Worm (Caenorhabditis elegans) whole organism, L4 larva: ENCODE measurements around the gene try-5.
A peak's percentile ranks its signal among the peaks of the same experiment; 100 is the strongest.

Experiments used
- F26F4.8 ChIP-seq: fragments of 200-800 bp; sonication (Bioruptor generic); conservative IDR thresholded peaks from 2 replicates; pipeline ENCODE4 v1.3.6; 2022; ENCODE audit warnings: missing genetic modification characterization, missing compliant biosample characterization
- Y48G9A.11 ChIP-seq: fragments of 200-800 bp; sonication (Bioruptor generic); IDR thresholded peaks from 2 replicates; pipeline ENCODE4 v1.3.6; 2022; ENCODE audit warnings: missing genetic modification reagents, missing genetic modification characterization, missing compliant biosample characterization
- ZK337.2 ChIP-seq: fragments of 200-800 bp; sonication (Bioruptor generic); IDR thresholded peaks from 2 replicates; pipeline ENCODE4 v1.3.6; 2022; ENCODE audit warnings: missing genetic modification reagents, missing genetic modification characterization, missing compliant biosample characterization
- aly-2 ChIP-seq: sonication (generic microtip); optimal IDR thresholded peaks from 2 replicates; lab custom pipeline; 2018; ENCODE audit warnings: missing biosample characterization, missing genetic modification characterization
- ceh-20 ChIP-seq: fragments of 200-800 bp; sonication (Bioruptor generic); IDR thresholded peaks from 2 replicates; pipeline ENCODE4 v1.3.6; 2022; ENCODE audit warnings: missing genetic modification reagents, missing genetic modification characterization, missing compliant biosample characterization
- ctbp-1 ChIP-seq: fragments of 200-800 bp; sonication (Bioruptor generic); IDR thresholded peaks from 2 replicates; pipeline ENCODE4 v1.3.6; 2022; ENCODE audit warnings: missing genetic modification reagents, missing genetic modification characterization, missing compliant biosample characterization
- daf-16 ChIP-seq, 3 experiments: sonication (generic microtip); optimal IDR thresholded peaks; 2 replicates each; lab custom pipeline; 2016 to 2017; ENCODE audit warnings: missing genetic modification characterization in 3 of 3, missing genetic modification reagents in 3 of 3, mild to moderate bottlenecking in 2 of 3, missing compliant biosample characterization in 2 of 3, missing biosample characterization in 1 of 3, moderate library complexity in 1 of 3
- dmd-6 ChIP-seq: fragments of 200-800 bp; sonication (Bioruptor generic); IDR thresholded peaks from 2 replicates; pipeline ENCODE4 v1.3.6; 2022; ENCODE audit warnings: missing genetic modification reagents, missing genetic modification characterization, missing compliant biosample characterization
- dmd-8 ChIP-seq: fragments of 200-800 bp; sonication (Bioruptor generic); IDR thresholded peaks from 2 replicates; pipeline ENCODE4 v1.3.6; 2022; ENCODE audit warnings: missing genetic modification characterization, missing compliant biosample characterization
- dpl-1 ChIP-seq: fragments of 150-350 bp; optimal IDR thresholded peaks from 2 replicates; lab custom pipeline; 2014; ENCODE audit warnings: missing biosample characterization, missing genetic modification reagents, missing genetic modification characterization
- duxl-1 ChIP-seq: sonication (generic microtip); optimal IDR thresholded peaks from 2 replicates; lab custom pipeline; 2016; ENCODE audit warnings: mild to moderate bottlenecking, missing genetic modification characterization, moderate library complexity, missing compliant biosample characterization; ENCODE audit not compliant: poor library complexity
- dve-1 ChIP-seq: sonication (generic microtip); optimal IDR thresholded peaks from 2 replicates; lab custom pipeline; 2017; ENCODE audit warnings: antibody characterized with exemption, mild to moderate bottlenecking, missing genetic modification characterization, missing compliant biosample characterization; ENCODE audit not compliant: insufficient read depth
- egl-27 ChIP-seq: sonication (generic microtip); optimal IDR thresholded peaks from 3 replicates; lab custom pipeline; 2017; ENCODE audit warnings: missing biosample characterization, missing genetic modification reagents, missing genetic modification characterization
- egl-43 ChIP-seq: fragments of 200-800 bp; sonication (Bioruptor generic); IDR thresholded peaks from 2 replicates; pipeline ENCODE4 v1.3.6; 2022; ENCODE audit warnings: missing genetic modification reagents, missing genetic modification characterization, missing compliant biosample characterization
- fkh-10 ChIP-seq: fragments of 150-350 bp; optimal IDR thresholded peaks from 2 replicates; lab custom pipeline; 2014; ENCODE audit warnings: missing biosample characterization, missing genetic modification reagents, missing genetic modification characterization
- gei-8 ChIP-seq: fragments of 200-800 bp; sonication (Bioruptor generic); optimal IDR thresholded peaks from 2 replicates; lab custom pipeline; 2018; ENCODE audit warnings: mild to moderate bottlenecking, missing genetic modification characterization, missing compliant biosample characterization
- hmg-1.1 ChIP-seq: fragments of 200-800 bp; sonication (Bioruptor generic); IDR thresholded peaks from 2 replicates; pipeline ENCODE4 v1.3.6; 2022; ENCODE audit warnings: missing genetic modification reagents, missing genetic modification characterization, missing compliant biosample characterization
- lin-29 ChIP-seq: fragments of 200-800 bp; sonication (Bioruptor generic); IDR thresholded peaks from 2 replicates; pipeline ENCODE4 v1.3.6; 2022; ENCODE audit warnings: missing genetic modification reagents, missing genetic modification characterization, missing compliant biosample characterization
- lin-39 ChIP-seq: fragments of 150-350 bp; optimal IDR thresholded peaks from 2 replicates; lab custom pipeline; 2014; ENCODE audit warnings: missing biosample characterization, missing genetic modification reagents, missing genetic modification characterization
- lir-3 ChIP-seq: sonication (generic microtip); optimal IDR thresholded peaks from 2 replicates; lab custom pipeline; 2016; ENCODE audit warnings: mild to moderate bottlenecking, missing genetic modification characterization, missing compliant biosample characterization
- madf-9 ChIP-seq: fragments of 200-800 bp; sonication (Bioruptor generic); conservative IDR thresholded peaks from 2 replicates; pipeline ENCODE4 v1.3.6; 2022; ENCODE audit warnings: missing genetic modification reagents, missing genetic modification characterization, missing compliant biosample characterization
- mdt-29 ChIP-seq: fragments of 200-800 bp; sonication (Bioruptor generic); IDR thresholded peaks from 2 replicates; pipeline ENCODE4 v1.3.6; 2022; ENCODE audit warnings: missing genetic modification reagents, missing genetic modification characterization, missing compliant biosample characterization
- mxl-2 ChIP-seq: fragments of 200-800 bp; sonication (Bioruptor generic); conservative IDR thresholded peaks from 2 replicates; pipeline ENCODE4 v1.3.6; 2022; ENCODE audit warnings: missing genetic modification reagents, missing genetic modification characterization, missing compliant biosample characterization
- nhr-10 ChIP-seq: fragments of 150-350 bp; optimal IDR thresholded peaks from 2 replicates; lab custom pipeline; 2014; ENCODE audit warnings: missing biosample characterization, missing genetic modification characterization
- nhr-11 ChIP-seq: fragments of 150-350 bp; optimal IDR thresholded peaks from 2 replicates; lab custom pipeline; 2014; ENCODE audit warnings: missing biosample characterization, missing genetic modification characterization
- nhr-111 ChIP-seq: fragments of 200-800 bp; sonication (Bioruptor generic); optimal IDR thresholded peaks from 2 replicates; lab custom pipeline; 2018; ENCODE audit warnings: mild to moderate bottlenecking, missing genetic modification characterization, missing compliant biosample characterization
- nhr-25 ChIP-seq: sonication (generic microtip); optimal IDR thresholded peaks from 2 replicates; lab custom pipeline; 2017; ENCODE audit warnings: missing genetic modification characterization, mild to moderate bottlenecking, missing compliant biosample characterization, antibody characterized with exemption, moderate library complexity, borderline replicate concordance; ENCODE audit not compliant: insufficient read depth
- nhr-41 ChIP-seq: fragments of 200-800 bp; sonication (Bioruptor generic); IDR thresholded peaks from 2 replicates; pipeline ENCODE4 v1.3.6; 2022; ENCODE audit warnings: missing genetic modification reagents, missing genetic modification characterization, missing compliant biosample characterization
- nhr-48 ChIP-seq: sonication (generic microtip); optimal IDR thresholded peaks from 2 replicates; lab custom pipeline; 2016; ENCODE audit warnings: mild to moderate bottlenecking, missing genetic modification characterization, missing compliant biosample characterization
- nhr-77 ChIP-seq: fragments of 150-350 bp; optimal IDR thresholded peaks from 2 replicates; lab custom pipeline; 2014; ENCODE audit warnings: missing biosample characterization, missing genetic modification characterization
- pha-4 ChIP-seq, 2 experiments: fragments of 150-350 bp in 1 of 2; fragments of 200-800 bp in 1 of 2; sonication (Bioruptor generic) in 1 of 2; IDR thresholded peaks in 1 of 2; optimal IDR thresholded peaks in 1 of 2; 2 replicates each; pipeline versions ENCODE4 v1.3.6 to Lab custom; 2014 to 2022; ENCODE audit warnings: missing genetic modification characterization in 2 of 2, missing genetic modification reagents in 2 of 2, missing biosample characterization in 1 of 2, missing compliant biosample characterization in 1 of 2
- php-3 ChIP-seq: fragments of 200-800 bp; sonication (Bioruptor generic); IDR thresholded peaks from 2 replicates; pipeline ENCODE4 v1.3.6; 2022; ENCODE audit warnings: missing genetic modification reagents, missing genetic modification characterization, missing compliant biosample characterization
- pqm-1 ChIP-seq: sonication (generic microtip); optimal IDR thresholded peaks from 2 replicates; lab custom pipeline; 2017; ENCODE audit warnings: missing biosample characterization, missing genetic modification characterization
- sdz-12 ChIP-seq: fragments of 200-800 bp; sonication (Bioruptor generic); optimal IDR thresholded peaks from 2 replicates; lab custom pipeline; 2018; ENCODE audit warnings: mild to moderate bottlenecking, missing genetic modification characterization, missing compliant biosample characterization
- set-16 ChIP-seq: fragments of 200-800 bp; sonication (Bioruptor generic); IDR thresholded peaks from 2 replicates; pipeline ENCODE4 v1.3.6; 2022; ENCODE audit warnings: missing genetic modification reagents, missing genetic modification characterization, missing compliant biosample characterization
- skn-1 ChIP-seq: fragments of 150-350 bp; optimal IDR thresholded peaks from 2 replicates; lab custom pipeline; 2014; ENCODE audit warnings: missing biosample characterization, missing genetic modification characterization
- snpc-1.2 ChIP-seq: fragments of 200-800 bp; sonication (Bioruptor generic); IDR thresholded peaks from 2 replicates; pipeline ENCODE4 v1.3.6; 2022; ENCODE audit warnings: missing genetic modification reagents, missing genetic modification characterization, missing compliant biosample characterization
- snpc-4 ChIP-seq: fragments of 150-350 bp; optimal IDR thresholded peaks from 2 replicates; lab custom pipeline; 2014; ENCODE audit warnings: missing biosample characterization, missing genetic modification characterization
- spr-1 ChIP-seq: sonication (generic microtip); optimal IDR thresholded peaks from 2 replicates; lab custom pipeline; 2016; ENCODE audit warnings: mild to moderate bottlenecking, missing genetic modification characterization, missing compliant biosample characterization
- tag-97 ChIP-seq: fragments of 200-800 bp; sonication (Bioruptor generic); IDR thresholded peaks from 2 replicates; pipeline ENCODE4 v1.3.6; 2022; ENCODE audit warnings: missing genetic modification characterization, missing compliant biosample characterization
- tra-1 ChIP-seq: fragments of 200-800 bp; sonication (Bioruptor generic); IDR thresholded peaks from 2 replicates; pipeline ENCODE4 v1.3.6; 2022; ENCODE audit warnings: missing genetic modification reagents, missing genetic modification characterization, missing compliant biosample characterization
- unc-130 ChIP-seq: sonication (generic microtip); optimal IDR thresholded peaks from 2 replicates; lab custom pipeline; 2016; ENCODE audit warnings: missing genetic modification reagents, missing genetic modification characterization, missing compliant biosample characterization
- unc-62 ChIP-seq, 3 experiments: fragments of 150-350 bp in 1 of 3; sonication (generic microtip); optimal IDR thresholded peaks in 2 of 3; peaks in 1 of 3; 1 replicate in 1 of 3; 2 replicates in 2 of 3; lab custom pipeline; 2014 to 2017; ENCODE audit warnings: missing biosample characterization in 3 of 3, missing genetic modification characterization in 3 of 3, missing genetic modification reagents in 3 of 3, missing genotype in 1 of 3
- vab-7 ChIP-seq: fragments of 200-800 bp; sonication (Bioruptor generic); IDR thresholded peaks from 2 replicates; pipeline ENCODE4 v1.3.6; 2022; ENCODE audit warnings: missing genetic modification reagents, missing genetic modification characterization, missing compliant biosample characterization
- zfp-3 ChIP-seq: fragments of 200-800 bp; sonication (Bioruptor generic); conservative IDR thresholded peaks from 2 replicates; pipeline ENCODE4 v1.3.6; 2022; ENCODE audit warnings: missing genetic modification reagents, missing genetic modification characterization, missing compliant biosample characterization
- zip-11 ChIP-seq: fragments of 200-800 bp; sonication (Bioruptor generic); IDR thresholded peaks from 2 replicates; pipeline ENCODE4 v1.3.6; 2022; ENCODE audit warnings: missing genetic modification characterization, missing compliant biosample characterization
- ztf-11 ChIP-seq: fragments of 150-350 bp; optimal IDR thresholded peaks from 2 replicates; lab custom pipeline; 2014; ENCODE audit warnings: missing biosample characterization, missing genetic modification characterization
- ztf-7 ChIP-seq: fragments of 150-350 bp; optimal IDR thresholded peaks from 2 replicates; lab custom pipeline; 2014; ENCODE audit warnings: missing biosample characterization, missing genetic modification characterization

The try-5 gene

ce11 chrV:9342965-9343628 lies 3.7 kb upstream of the try-5 start:
- TF ChIP-seq sdz-12 (GFP tag; lab: Kevin White, UChicago) (no peak), dmd-6 (GFP tag; lab: Robert Waterston, UW) (peak; percentile 28; the same call in 1 of the 2 replicates), lir-3 (tag; lab: Kevin White, UChicago) (no peak), spr-1 (tag; lab: Kevin White, UChicago) (no peak), pha-4 (GFP tag; IDR thresholded peaks at IDR 0.05; lab: Robert Waterston, UW) (peak; percentile 58; the same call in 1 of the 2 replicates), pha-4 (tag; optimal IDR thresholded peaks at IDR 0.05; lab: Kevin White, UChicago) (no peak), snpc-1.2 (peak; percentile 69), dve-1 (tag; lab: Kevin White, UChicago) (peak; percentile 9), dpl-1 (GFP tag; lab: Kevin White, UChicago) (no peak), fkh-10 (no peak), zfp-3 (peak; percentile 84), Y48G9A.11 (peak; percentile 75), vab-7 (GFP tag; lab: Robert Waterston, UW) (peak; percentile 69), unc-130 (GFP tag; lab: Kevin White, UChicago) (no peak), ZK337.2 (GFP tag; lab: Robert Waterston, UW) (no peak), mdt-29 (GFP tag; lab: Robert Waterston, UW) (no peak; the same call in none of the 2 replicates), php-3 (GFP tag; lab: Robert Waterston, UW) (peak; percentile 52; the same call in 1 of the 2 replicates), mxl-2 (GFP tag; lab: Robert Waterston, UW) (no peak), tag-97 (GFP tag; lab: Robert Waterston, UW) (no peak), nhr-111 (GFP tag; lab: Kevin White, UChicago) (no peak), aly-2 (no peak), nhr-77 (tag; lab: Kevin White, UChicago) (no peak), F26F4.8 (GFP tag; lab: Robert Waterston, UW) (no peak), gei-8 (GFP tag; lab: Kevin White, UChicago) (no peak), tra-1 (0 out of 2 replicates have a peak, but pooled peaks have one; percentile 25), egl-43 (GFP tag; lab: Robert Waterston, UW) (peak; percentile 57), nhr-11 (no peak), egl-27 (tag; lab: Kevin White, UChicago) (no peak), pqm-1 (tag; lab: Kevin White, UChicago) (no peak), daf-16 (GFP tag; optimal IDR thresholded peaks at IDR 0.05; lab: Kevin White, UChicago) (no peak), daf-16 (tag; optimal IDR thresholded peaks at IDR 0.05; lab: Kevin White, UChicago) (no peak), nhr-41 (no peak), ctbp-1 (GFP tag; lab: Robert Waterston, UW) (peak; percentile 64), unc-62 (GFP tag; optimal IDR thresholded peaks at IDR 0.05 in 1 of 2; lab: Kevin White, UChicago) (peak in 1 of 2 experiments; percentile 91), unc-62 (tag; optimal IDR thresholded peaks at IDR 0.05; lab: Kevin White, UChicago) (no peak), duxl-1 (tag; lab: Kevin White, UChicago) (no peak), dmd-8 (GFP tag; lab: Robert Waterston, UW) (no peak), hmg-1.1 (GFP tag; lab: Robert Waterston, UW) (peak; percentile 59), set-16 (GFP tag; lab: Robert Waterston, UW) (no peak), ztf-11 (tag; lab: Kevin White, UChicago) (no peak), ztf-7 (tag; lab: Kevin White, UChicago) (no peak), ceh-20 (peak; percentile 67), nhr-48 (no peak), madf-9 (GFP tag; lab: Robert Waterston, UW) (0 out of 2 replicates have a peak, but pooled peaks have one; percentile 45), nhr-10 (no peak), nhr-25 (tag; lab: Kevin White, UChicago) (no peak), lin-29 (GFP tag; lab: Robert Waterston, UW) (peak; percentile 77), zip-11 (GFP tag; lab: Robert Waterston, UW) (0 out of 2 replicates have a peak, but pooled peaks have one; percentile 33), lin-39 (tag; lab: Kevin White, UChicago) (no peak), skn-1 (tag; lab: Kevin White, UChicago) (no peak), snpc-4 (tag; lab: Kevin White, UChicago) (no peak)
